Worm (Caenorhabditis elegans) whole organism, young adult: ENCODE measurements around the gene F16B12.6.

Experiments used
- B0035.1 ChIP-seq: sonication (generic microtip); optimal IDR thresholded peaks from 2 replicates; lab custom pipeline; 2016; ENCODE audit warnings: missing genetic modification characterization, mild to moderate bottlenecking, missing compliant biosample characterization, missing genotype, missing genetic modification reagents
- egl-18 ChIP-seq: fragments of 200-800 bp; sonication (Bioruptor generic); IDR thresholded peaks from 2 replicates; pipeline ENCODE4 v1.3.6; 2022; ENCODE audit warnings: missing genetic modification reagents, missing genetic modification characterization, missing compliant biosample characterization
- hrde-1 ChIP-seq: sonication (generic microtip); optimal IDR thresholded peaks from 2 replicates; lab custom pipeline; 2016; ENCODE audit warnings: missing genetic modification characterization, mild to moderate bottlenecking, missing compliant biosample characterization, moderate library complexity, missing genotype, missing genetic modification reagents, borderline replicate concordance
- madf-8 ChIP-seq: fragments of 200-800 bp; sonication (Bioruptor generic); conservative IDR thresholded peaks from 2 replicates; pipeline ENCODE4 v1.3.6; 2022; ENCODE audit warnings: missing genetic modification reagents, missing genetic modification characterization, missing compliant biosample characterization
- nfya-1 ChIP-seq: sonication (generic microtip); optimal IDR thresholded peaks from 2 replicates; lab custom pipeline; 2017; ENCODE audit warnings: antibody characterized with exemption, missing compliant biosample characterization, missing genetic modification characterization, borderline replicate concordance; ENCODE audit not compliant: insufficient read depth
- pha-4 ChIP-seq: fragments of 150-350 bp; sonication (generic microtip); optimal IDR thresholded peaks from 2 replicates; lab custom pipeline; 2014; ENCODE audit warnings: missing biosample characterization, missing genetic modification reagents, missing genetic modification characterization
- unc-62 ChIP-seq: fragments of 150-350 bp; optimal IDR thresholded peaks from 2 replicates; lab custom pipeline; 2014; ENCODE audit warnings: missing biosample characterization, missing genetic modification reagents, missing genetic modification characterization
- xnd-1 ChIP-seq: sonication (generic microtip); optimal IDR thresholded peaks from 2 replicates; lab custom pipeline; 2016; ENCODE audit warnings: missing genotype, missing genetic modification reagents, missing genetic modification characterization, missing compliant biosample characterization

DNA sequence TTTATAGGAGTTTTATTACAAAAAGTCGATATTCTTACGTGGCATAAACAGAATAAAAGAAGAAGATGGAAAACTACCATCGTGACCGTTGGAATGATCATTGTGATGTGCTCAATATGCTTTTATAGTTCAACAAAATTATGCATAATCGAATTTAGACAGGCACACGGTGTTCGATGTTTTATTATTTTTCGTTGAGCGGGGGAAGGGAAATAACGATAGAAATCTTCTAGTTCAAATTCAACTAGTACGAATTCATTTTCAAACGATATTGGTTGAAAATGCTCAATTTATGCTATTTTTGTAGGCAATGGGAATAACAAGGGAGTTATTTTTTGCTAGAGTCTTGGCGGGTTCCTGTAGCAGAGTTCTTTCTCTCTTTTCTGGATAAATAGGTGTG is 23.5 kb upstream of the F16B12.6 start, which contains the start of gene C33G3.5:
- no peak for TF ChIP-seq hrde-1
- no peak for TF ChIP-seq B0035.1 (tag; lab: Kevin White, UChicago)
- no peak for TF ChIP-seq unc-62 (GFP tag; lab: Kevin White, UChicago)
- no peak for TF ChIP-seq madf-8 (GFP tag; lab: Robert Waterston, UW)
- TF ChIP-seq xnd-1 (tag; lab: Kevin White, UChicago) = no peak
- TF ChIP-seq pha-4 (tag; lab: Kevin White, UChicago) = no peak
- TF ChIP-seq nfya-1 (tag; lab: Kevin White, UChicago) = no peak
- TF ChIP-seq egl-18 = no peak
